Worm (Caenorhabditis elegans) whole organism, L4 larva: ENCODE data around the gene fbxa-170.

Experiments used
- F37D6.2 ChIP-seq: sonication (generic microtip); optimal IDR thresholded peaks from 2 replicates; lab custom pipeline; 2016; ENCODE audit warnings: mild to moderate bottlenecking, missing genetic modification characterization, missing compliant biosample characterization
- R02D3.7 ChIP-seq: fragments of 150-350 bp; sonication (generic microtip); optimal IDR thresholded peaks from 3 replicates; lab custom pipeline; 2014; ENCODE audit warnings: missing biosample characterization, missing genetic modification characterization
- Y48G9A.11 ChIP-seq: fragments of 200-800 bp; sonication (Bioruptor generic); IDR thresholded peaks from 2 replicates; pipeline ENCODE4 v1.3.6; 2022; ENCODE audit warnings: missing genetic modification reagents, missing genetic modification characterization, missing compliant biosample characterization
- Y75B8A.6 ChIP-seq: fragments of 200-800 bp; sonication (Bioruptor generic); IDR thresholded peaks from 2 replicates; pipeline ENCODE4 v1.3.6; 2022; ENCODE audit warnings: missing genetic modification reagents, missing genetic modification characterization, missing compliant biosample characterization
- aha-1 ChIP-seq: fragments of 150-350 bp; peaks from one replicate; lab custom pipeline; 2014; ENCODE audit warnings: missing biosample characterization, missing genetic modification characterization
- aly-2 ChIP-seq: sonication (generic microtip); optimal IDR thresholded peaks from 2 replicates; lab custom pipeline; 2018; ENCODE audit warnings: missing biosample characterization, missing genetic modification characterization
- ctbp-1 ChIP-seq: fragments of 200-800 bp; sonication (Bioruptor generic); IDR thresholded peaks from 2 replicates; pipeline ENCODE4 v1.3.6; 2022; ENCODE audit warnings: missing genetic modification reagents, missing genetic modification characterization, missing compliant biosample characterization
- daf-16 ChIP-seq, 3 experiments: sonication (generic microtip); optimal IDR thresholded peaks; 2 replicates each; lab custom pipeline; 2016 to 2017; ENCODE audit warnings: missing genetic modification characterization in 3 of 3, missing genetic modification reagents in 3 of 3, mild to moderate bottlenecking in 2 of 3, missing compliant biosample characterization in 2 of 3, missing biosample characterization in 1 of 3, moderate library complexity in 1 of 3
- egl-43 ChIP-seq: fragments of 200-800 bp; sonication (Bioruptor generic); IDR thresholded peaks from 2 replicates; pipeline ENCODE4 v1.3.6; 2022; ENCODE audit warnings: missing genetic modification reagents, missing genetic modification characterization, missing compliant biosample characterization
- fkh-10 ChIP-seq: fragments of 150-350 bp; optimal IDR thresholded peaks from 2 replicates; lab custom pipeline; 2014; ENCODE audit warnings: missing biosample characterization, missing genetic modification reagents, missing genetic modification characterization
- gei-8 ChIP-seq: fragments of 200-800 bp; sonication (Bioruptor generic); optimal IDR thresholded peaks from 2 replicates; lab custom pipeline; 2018; ENCODE audit warnings: mild to moderate bottlenecking, missing genetic modification characterization, missing compliant biosample characterization
- hmg-1.1 ChIP-seq: fragments of 200-800 bp; sonication (Bioruptor generic); IDR thresholded peaks from 2 replicates; pipeline ENCODE4 v1.3.6; 2022; ENCODE audit warnings: missing genetic modification reagents, missing genetic modification characterization, missing compliant biosample characterization
- jun-1 ChIP-seq: fragments of 150-350 bp; optimal IDR thresholded peaks from 2 replicates; lab custom pipeline; 2014; ENCODE audit warnings: missing biosample characterization, missing genetic modification reagents, missing genetic modification characterization
- lin-1 ChIP-seq: fragments of 200-800 bp; sonication (Bioruptor generic); IDR thresholded peaks from 2 replicates; pipeline ENCODE4 v1.3.6; 2022; ENCODE audit warnings: missing genetic modification reagents, missing genetic modification characterization, missing compliant biosample characterization
- lin-15B ChIP-seq: fragments of 150-350 bp; sonication (generic microtip); optimal IDR thresholded peaks from 3 replicates; lab custom pipeline; 2014; ENCODE audit warnings: missing biosample characterization, missing genetic modification characterization
- lir-3 ChIP-seq: sonication (generic microtip); optimal IDR thresholded peaks from 2 replicates; lab custom pipeline; 2016; ENCODE audit warnings: mild to moderate bottlenecking, missing genetic modification characterization, missing compliant biosample characterization
- mdl-1 ChIP-seq, 2 experiments: fragments of 150-350 bp in 1 of 2; sonication (generic microtip) in 1 of 2; optimal IDR thresholded peaks; 2 replicates each; lab custom pipeline; 2014 to 2017; ENCODE audit warnings: missing biosample characterization in 2 of 2, missing genetic modification characterization in 2 of 2
- mep-1 ChIP-seq: fragments of 150-350 bp; sonication (generic microtip); optimal IDR thresholded peaks from 3 replicates; lab custom pipeline; 2014; ENCODE audit warnings: missing biosample characterization, missing genetic modification characterization
- mes-2 ChIP-seq: sonication (generic microtip); optimal IDR thresholded peaks from 2 replicates; lab custom pipeline; 2016; ENCODE audit warnings: missing genotype, mild to moderate bottlenecking, missing genetic modification characterization, missing compliant biosample characterization; ENCODE audit not compliant: poor library complexity, severe bottlenecking
- nhr-102 ChIP-seq: sonication (generic microtip); optimal IDR thresholded peaks from 2 replicates; lab custom pipeline; 2016; ENCODE audit warnings: mild to moderate bottlenecking, missing genetic modification characterization, moderate library complexity, missing compliant biosample characterization
- nhr-11 ChIP-seq: fragments of 150-350 bp; optimal IDR thresholded peaks from 2 replicates; lab custom pipeline; 2014; ENCODE audit warnings: missing biosample characterization, missing genetic modification characterization
- nhr-25 ChIP-seq: sonication (generic microtip); optimal IDR thresholded peaks from 2 replicates; lab custom pipeline; 2017; ENCODE audit warnings: missing genetic modification characterization, mild to moderate bottlenecking, missing compliant biosample characterization, antibody characterized with exemption, moderate library complexity, borderline replicate concordance; ENCODE audit not compliant: insufficient read depth
- nhr-48 ChIP-seq: sonication (generic microtip); optimal IDR thresholded peaks from 2 replicates; lab custom pipeline; 2016; ENCODE audit warnings: mild to moderate bottlenecking, missing genetic modification characterization, missing compliant biosample characterization
- pha-4 ChIP-seq, 2 experiments: fragments of 150-350 bp in 1 of 2; fragments of 200-800 bp in 1 of 2; sonication (Bioruptor generic) in 1 of 2; IDR thresholded peaks in 1 of 2; optimal IDR thresholded peaks in 1 of 2; 2 replicates each; pipeline versions ENCODE4 v1.3.6 to Lab custom; 2014 to 2022; ENCODE audit warnings: missing genetic modification characterization in 2 of 2, missing genetic modification reagents in 2 of 2, missing biosample characterization in 1 of 2, missing compliant biosample characterization in 1 of 2
- rbr-2 ChIP-seq: sonication (generic microtip); optimal IDR thresholded peaks from 2 replicates; lab custom pipeline; 2016; ENCODE audit warnings: missing genotype, missing genetic modification characterization, missing compliant biosample characterization
- saeg-2 ChIP-seq: fragments of 200-800 bp; sonication (Bioruptor generic); IDR thresholded peaks from 2 replicates; pipeline ENCODE4 v1.3.6; 2022; ENCODE audit warnings: missing genetic modification reagents, missing genetic modification characterization, missing compliant biosample characterization
- sdz-12 ChIP-seq: fragments of 200-800 bp; sonication (Bioruptor generic); optimal IDR thresholded peaks from 2 replicates; lab custom pipeline; 2018; ENCODE audit warnings: mild to moderate bottlenecking, missing genetic modification characterization, missing compliant biosample characterization
- set-16 ChIP-seq: fragments of 200-800 bp; sonication (Bioruptor generic); IDR thresholded peaks from 2 replicates; pipeline ENCODE4 v1.3.6; 2022; ENCODE audit warnings: missing genetic modification reagents, missing genetic modification characterization, missing compliant biosample characterization
- skn-1 ChIP-seq: fragments of 150-350 bp; optimal IDR thresholded peaks from 2 replicates; lab custom pipeline; 2014; ENCODE audit warnings: missing biosample characterization, missing genetic modification characterization
- snpc-4 ChIP-seq: fragments of 150-350 bp; optimal IDR thresholded peaks from 2 replicates; lab custom pipeline; 2014; ENCODE audit warnings: missing biosample characterization, missing genetic modification characterization
- spr-1 ChIP-seq: sonication (generic microtip); optimal IDR thresholded peaks from 2 replicates; lab custom pipeline; 2016; ENCODE audit warnings: mild to moderate bottlenecking, missing genetic modification characterization, missing compliant biosample characterization
- unc-130 ChIP-seq: sonication (generic microtip); optimal IDR thresholded peaks from 2 replicates; lab custom pipeline; 2016; ENCODE audit warnings: missing genetic modification reagents, missing genetic modification characterization, missing compliant biosample characterization
- vab-7 ChIP-seq: fragments of 200-800 bp; sonication (Bioruptor generic); IDR thresholded peaks from 2 replicates; pipeline ENCODE4 v1.3.6; 2022; ENCODE audit warnings: missing genetic modification reagents, missing genetic modification characterization, missing compliant biosample characterization
- zfp-2 ChIP-seq: sonication (generic microtip); optimal IDR thresholded peaks from 2 replicates; lab custom pipeline; 2016; ENCODE audit warnings: mild to moderate bottlenecking, missing genetic modification characterization, missing compliant biosample characterization

Gene fbxa-170

ce11 chrX:1627013-1627412, 50.9 kb downstream of the fbxa-170 start (continued):
- TF ChIP-seq nhr-48 (tag; lab: Kevin White, UChicago) (peak; percentile 95), lin-15B (tag; lab: Kevin White, UChicago) (peak; percentile 25), set-16 (GFP tag; lab: Robert Waterston, UW) (no peak), aha-1 (peak; percentile 98), nhr-11 (tag; lab: Kevin White, UChicago) (peak; percentile 95), lin-1 (peak; percentile 62), zfp-2 (tag; lab: Kevin White, UChicago) (peak; percentile 86), skn-1 (no peak), vab-7 (GFP tag; lab: Robert Waterston, UW) (peak; percentile 96), daf-16 (GFP tag; optimal IDR thresholded peaks at IDR 0.05; lab: Kevin White, UChicago) (peak; percentile 91 to 98), daf-16 (tag; optimal IDR thresholded peaks at IDR 0.05; lab: Kevin White, UChicago) (peak; percentile 95), R02D3.7 (tag; lab: Kevin White, UChicago) (no peak), pha-4 (GFP tag; IDR thresholded peaks at IDR 0.05; lab: Robert Waterston, UW) (peak; percentile 94), pha-4 (tag; optimal IDR thresholded peaks at IDR 0.05; lab: Kevin White, UChicago) (peak; percentile 85), ctbp-1 (peak; percentile 96), hmg-1.1 (GFP tag; lab: Robert Waterston, UW) (peak; percentile 100), rbr-2 (tag; lab: Kevin White, UChicago) (peak; percentile 98), egl-43 (GFP tag; lab: Robert Waterston, UW) (peak; percentile 98), nhr-102 (tag; lab: Kevin White, UChicago) (peak; percentile 99), F37D6.2 (tag; lab: Kevin White, UChicago) (peak; percentile 98), snpc-4 (tag; lab: Kevin White, UChicago) (peak; percentile 36), jun-1 (tag; lab: Kevin White, UChicago) (peak; percentile 98), mes-2 (tag; lab: Kevin White, UChicago) (peak; percentile 98), saeg-2 (GFP tag; lab: Robert Waterston, UW) (peak; percentile 95), spr-1 (tag; lab: Kevin White, UChicago) (peak; percentile 96), Y75B8A.6 (GFP tag; lab: Robert Waterston, UW) (peak; percentile 91), mdl-1 (tag; optimal IDR thresholded peaks at IDR 0.05; lab: Kevin White, UChicago) (peak; percentile 83 to 86), gei-8 (GFP tag; lab: Kevin White, UChicago) (peak; percentile 86), unc-130 (GFP tag; lab: Kevin White, UChicago) (no peak), sdz-12 (GFP tag; lab: Kevin White, UChicago) (peak; percentile 8), mep-1 (tag; lab: Kevin White, UChicago) (peak; percentile 99), fkh-10 (GFP tag; lab: Kevin White, UChicago) (peak; percentile 95), nhr-25 (peak; percentile 53), lir-3 (tag; lab: Kevin White, UChicago) (peak; percentile 91), Y48G9A.11 (GFP tag; lab: Robert Waterston, UW) (no peak), aly-2 (no peak)
